Comparison of ENCODE assay signal across 1 worm cellular context in genomic region chrV:415072-415471, ce11.
TF ChIP-seq lines count a peak whose summit lies in the region.

No protein-coding gene starts in this region.

TF ChIP-seq in whole organism, L4 larva, 104 proteins besides CTCF, POLR2A, EP300 and RAD21 (continued from another document):
- TF ChIP-seq Y105C5A.15 (GFP tag; IDR thresholded peaks at IDR 0.05; lab: Robert Waterston, UW), result no peak
- TF ChIP-seq saeg-2 (GFP tag; IDR thresholded peaks at IDR 0.05; lab: Robert Waterston, UW), result no peak
- TF ChIP-seq lin-15B (tag; optimal IDR thresholded peaks at IDR 0.05; lab: Kevin White, UChicago), result no peak
- no peak for TF ChIP-seq nhr-6 (tag; optimal IDR thresholded peaks at IDR 0.05; lab: Kevin White, UChicago)
- no peak for TF ChIP-seq nhr-42 (GFP tag; IDR thresholded peaks at IDR 0.05; lab: Robert Waterston, UW)
- TF ChIP-seq daf-16 (GFP tag; optimal IDR thresholded peaks at IDR 0.05; lab: Kevin White, UChicago), result no peak
- TF ChIP-seq daf-16 (tag; optimal IDR thresholded peaks at IDR 0.05; lab: Kevin White, UChicago), result peak; percentile 47
- TF ChIP-seq tag-97 (GFP tag; IDR thresholded peaks at IDR 0.05; lab: Robert Waterston, UW), result no peak
- no peak for TF ChIP-seq arid-1 (GFP tag; conservative IDR thresholded peaks at IDR 0.05; lab: Robert Waterston, UW)
- TF ChIP-seq lin-13 (GFP tag; optimal IDR thresholded peaks at IDR 0.05; lab: Kevin White, UChicago), result no peak
- no peak for TF ChIP-seq fos-1 (tag; optimal IDR thresholded peaks at IDR 0.05; lab: Kevin White, UChicago)
